Fruit fly (Drosophila melanogaster): ENCODE results near the gene dati.

The dati gene

dm6 chr4:336021-336420, 59.4 kb downstream of the dati start:
- TF ChIP-seq Hnf4 (GFP tag; optimal IDR thresholded peaks at IDR 0.05) (no peak), pan (optimal IDR thresholded peaks at IDR 0.05) (no peak), brk (GFP tag; optimal IDR thresholded peaks at IDR 0.05) (no peak), N (GFP tag; optimal IDR thresholded peaks at IDR 0.05) (no peak), dl (GFP tag; optimal IDR thresholded peaks at IDR 0.05; ENCODE audit: insufficient read depth in 1 of 2, partially characterized antibody in 2 of 2) (no peak), fru (GFP tag; optimal IDR thresholded peaks at IDR 0.05) (no peak), psq (GFP tag; optimal IDR thresholded peaks at IDR 0.05) (no peak), rgr (GFP tag; optimal IDR thresholded peaks at IDR 0.05) (no peak), ey (GFP tag; optimal IDR thresholded peaks at IDR 0.05) (no peak), h (GFP tag; optimal IDR thresholded peaks at IDR 0.05) (no peak), Sp1 (GFP tag; optimal IDR thresholded peaks at IDR 0.05) (no peak), CG32264 (GFP tag; optimal IDR thresholded peaks at IDR 0.05) (no peak), Jra (GFP tag; optimal IDR thresholded peaks at IDR 0.05) (no peak), woc (GFP tag; optimal IDR thresholded peaks at IDR 0.05) (no peak), Dif (GFP tag; optimal IDR thresholded peaks at IDR 0.05; ENCODE audit: partially characterized antibody) (no peak), GATAd (GFP tag; optimal IDR thresholded peaks at IDR 0.05) (no peak), Mio (GFP tag; optimal IDR thresholded peaks at IDR 0.05) (no peak), foxo (GFP tag; optimal IDR thresholded peaks at IDR 0.05) (no peak)

DNA sequence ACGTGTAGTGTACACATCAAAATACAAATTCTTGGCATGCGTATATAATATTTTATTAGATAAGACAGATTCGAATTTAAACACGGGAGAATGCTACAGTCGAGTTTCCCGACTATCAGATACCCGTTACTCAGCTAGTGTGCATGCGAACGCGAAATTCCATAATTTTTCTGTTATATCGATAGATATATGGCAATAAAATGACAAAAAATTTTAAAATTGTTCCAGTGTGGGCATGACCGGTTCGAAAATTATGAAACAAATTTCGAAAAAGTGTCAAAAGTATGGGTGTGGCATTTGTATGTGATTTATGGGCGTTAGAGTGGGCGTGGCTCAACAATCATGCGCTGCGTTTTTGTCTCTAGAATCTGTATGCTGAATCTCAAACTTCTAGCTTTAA, 63.1 kb downstream of the dati start:
- no peak for TF ChIP-seq Hr83 (GFP tag; optimal IDR thresholded peaks at IDR 0.05; ENCODE audit: poor library complexity, severe bottlenecking)
- peak; percentile 94 for TF ChIP-seq Dfd (GFP tag; optimal IDR thresholded peaks at IDR 0.05)
- TF ChIP-seq Vsx2 (GFP tag; optimal IDR thresholded peaks at IDR 0.05; ENCODE audit: partially characterized antibody): no peak
- TF ChIP-seq brk (GFP tag; optimal IDR thresholded peaks at IDR 0.05): no peak

- no peak for TF ChIP-seq foxo (GFP tag; optimal IDR thresholded peaks at IDR 0.05)
- TF ChIP-seq sage (GFP tag; optimal IDR thresholded peaks at IDR 0.05): no peak
- no peak for TF ChIP-seq Abd-B (GFP tag; optimal IDR thresholded peaks at IDR 0.05)
- no peak for TF ChIP-seq usp (GFP tag; optimal IDR thresholded peaks at IDR 0.05)
- no peak for TF ChIP-seq h (GFP tag; optimal IDR thresholded peaks at IDR 0.05)
- TF ChIP-seq tai (GFP tag; optimal IDR thresholded peaks at IDR 0.05): no peak
- TF ChIP-seq Sp1 (GFP tag; optimal IDR thresholded peaks at IDR 0.05): no peak
- TF ChIP-seq ey (GFP tag; optimal IDR thresholded peaks at IDR 0.05): no peak
- no peak for TF ChIP-seq jim (GFP tag; optimal IDR thresholded peaks at IDR 0.05)
- TF ChIP-seq Hr78 (GFP tag; optimal IDR thresholded peaks at IDR 0.05): no peak
- no peak for TF ChIP-seq GATAd (GFP tag; optimal IDR thresholded peaks at IDR 0.05)
These were observed 66.3 kb downstream of the dati start for dm6 chr4:329119-329518.
